Worm (Caenorhabditis elegans) whole organism, L1 larva: ENCODE measurements around the gene nlp-53.

Source experiments
- C04F5.9 ChIP-seq: sonication (generic microtip); optimal IDR thresholded peaks from 2 replicates; lab custom pipeline; 2016; ENCODE audit warnings: missing genetic modification characterization, missing compliant biosample characterization
- C34B4.2 ChIP-seq: sonication (generic microtip); optimal IDR thresholded peaks from 2 replicates; lab custom pipeline; 2017; ENCODE audit warnings: mild to moderate bottlenecking, missing genetic modification characterization, missing compliant biosample characterization
- alr-1 ChIP-seq: fragments of 200-800 bp; sonication (Bioruptor generic); optimal IDR thresholded peaks from 2 replicates; lab custom pipeline; 2018; ENCODE audit warnings: borderline replicate concordance, mild to moderate bottlenecking, missing genetic modification characterization, missing compliant biosample characterization
- ceh-8 ChIP-seq: fragments of 200-800 bp; sonication (Bioruptor generic); optimal IDR thresholded peaks from 2 replicates; lab custom pipeline; 2018; ENCODE audit warnings: mild to moderate bottlenecking, missing genetic modification characterization, moderate library complexity, missing compliant biosample characterization
- dsc-1 ChIP-seq: sonication (generic microtip); optimal IDR thresholded peaks from 2 replicates; lab custom pipeline; 2016; ENCODE audit warnings: mild to moderate bottlenecking, missing genetic modification characterization, missing compliant biosample characterization
- efl-1 ChIP-seq, 4 experiments: fragments of 150-350 bp; optimal IDR thresholded peaks in 3 of 4; peaks in 1 of 4; 1 replicate in 1 of 4; 2 replicates in 3 of 4; lab custom pipeline; 2014; ENCODE audit warnings: missing biosample characterization in 2 of 4, missing genetic modification characterization in 2 of 4, missing genetic modification reagents in 2 of 4
- egl-13 ChIP-seq: sonication (generic microtip); optimal IDR thresholded peaks from 2 replicates; lab custom pipeline; 2016; ENCODE audit warnings: missing genotype, missing genetic modification reagents, missing genetic modification characterization, missing compliant biosample characterization
- elt-3 ChIP-seq, 6 experiments: fragments of 150-350 bp in 1 of 6; sonication (generic microtip); optimal IDR thresholded peaks; 2 replicates each; lab custom pipeline; 2017 to 2018; ENCODE audit warnings: missing biosample characterization in 6 of 6, missing genetic modification characterization in 6 of 6, inconsistent platforms in 1 of 6
- fkh-4 ChIP-seq: sonication (generic microtip); optimal IDR thresholded peaks from 2 replicates; lab custom pipeline; 2016; ENCODE audit warnings: missing compliant biosample characterization, missing genetic modification characterization, borderline replicate concordance
- fkh-8 ChIP-seq: sonication (generic microtip); optimal IDR thresholded peaks from 2 replicates; lab custom pipeline; 2016; ENCODE audit warnings: mild to moderate bottlenecking, missing genetic modification characterization, missing compliant biosample characterization
- fos-1 ChIP-seq: fragments of 150-350 bp; optimal IDR thresholded peaks from 2 replicates; lab custom pipeline; 2014; ENCODE audit warnings: missing biosample characterization, missing genetic modification characterization
- isw-1 ChIP-seq: fragments of 200-800 bp; sonication (Bioruptor generic); IDR thresholded peaks from 2 replicates; pipeline ENCODE4 v1.3.6; 2022; ENCODE audit warnings: missing genetic modification characterization, missing compliant biosample characterization
- jun-1 ChIP-seq: fragments of 150-350 bp; optimal IDR thresholded peaks from 2 replicates; lab custom pipeline; 2014; ENCODE audit warnings: missing biosample characterization, missing genetic modification reagents, missing genetic modification characterization
- lin-14 ChIP-seq: fragments of 200-800 bp; sonication (Bioruptor generic); optimal IDR thresholded peaks from 2 replicates; lab custom pipeline; 2018; ENCODE audit warnings: mild to moderate bottlenecking, missing genetic modification characterization, moderate library complexity, missing compliant biosample characterization
- lin-35 ChIP-seq, 2 experiments: fragments of 150-350 bp; optimal IDR thresholded peaks; 2 replicates each; lab custom pipeline; 2014; ENCODE audit warnings: missing biosample characterization in 2 of 2, missing genetic modification characterization in 2 of 2, missing genetic modification reagents in 2 of 2
- mab-9 ChIP-seq: fragments of 200-800 bp; sonication (Bioruptor generic); IDR thresholded peaks from 2 replicates; pipeline ENCODE4 v1.3.6; 2022; ENCODE audit warnings: missing genetic modification reagents, missing genetic modification characterization, missing compliant biosample characterization
- mdl-1 ChIP-seq, 2 experiments: fragments of 150-350 bp; optimal IDR thresholded peaks; 2 replicates each; lab custom pipeline; 2014 to 2017; ENCODE audit warnings: missing biosample characterization in 2 of 2, missing genetic modification characterization in 2 of 2, inconsistent platforms in 1 of 2
- mep-1 ChIP-seq: fragments of 150-350 bp; optimal IDR thresholded peaks from 2 replicates; lab custom pipeline; 2014; ENCODE audit warnings: missing biosample characterization, missing genetic modification characterization
- nhr-12 ChIP-seq: sonication (generic microtip); optimal IDR thresholded peaks from 2 replicates; lab custom pipeline; 2017; ENCODE audit warnings: missing biosample characterization, missing genetic modification characterization
- nhr-19 ChIP-seq: fragments of 200-800 bp; sonication (Bioruptor generic); conservative IDR thresholded peaks from 2 replicates; pipeline ENCODE4 v1.3.6; 2022; ENCODE audit warnings: missing genetic modification characterization, missing compliant biosample characterization
- nhr-237 ChIP-seq: fragments of 150-350 bp; optimal IDR thresholded peaks from 2 replicates; lab custom pipeline; 2014; ENCODE audit warnings: missing biosample characterization, missing genetic modification characterization
- nhr-28 ChIP-seq: fragments of 150-350 bp; optimal IDR thresholded peaks from 2 replicates; lab custom pipeline; 2014; ENCODE audit warnings: missing biosample characterization, missing genetic modification characterization
- nhr-47 ChIP-seq: sonication (generic microtip); optimal IDR thresholded peaks from 2 replicates; lab custom pipeline; 2016; ENCODE audit warnings: mild to moderate bottlenecking, missing genetic modification characterization, moderate library complexity, missing compliant biosample characterization
- nhr-77 ChIP-seq: fragments of 150-350 bp; optimal IDR thresholded peaks from 2 replicates; lab custom pipeline; 2014; ENCODE audit warnings: missing biosample characterization, missing genetic modification characterization
- nhr-84 ChIP-seq: sonication (generic microtip); optimal IDR thresholded peaks from 2 replicates; lab custom pipeline; 2017; ENCODE audit warnings: missing biosample characterization, missing genetic modification characterization
- nhr-85 ChIP-seq: sonication (generic microtip); peaks from one replicate; lab custom pipeline; 2016; ENCODE audit warnings: missing genetic modification characterization, inconsistent platforms, missing compliant biosample characterization
- pax-3 ChIP-seq: fragments of 200-800 bp; sonication (Bioruptor generic); optimal IDR thresholded peaks from 2 replicates; lab custom pipeline; 2018; ENCODE audit warnings: mild to moderate bottlenecking, missing genetic modification characterization, moderate library complexity, missing compliant biosample characterization
- pqm-1 ChIP-seq: sonication (generic microtip); optimal IDR thresholded peaks from 3 replicates; lab custom pipeline; 2017; ENCODE audit warnings: missing biosample characterization, missing genetic modification characterization
- sox-4 ChIP-seq: sonication (generic microtip); optimal IDR thresholded peaks from 2 replicates; lab custom pipeline; 2016; ENCODE audit warnings: missing genetic modification characterization, missing compliant biosample characterization
- sptf-1 ChIP-seq: fragments of 150-350 bp; optimal IDR thresholded peaks from 2 replicates; lab custom pipeline; 2014; ENCODE audit warnings: missing biosample characterization, missing genetic modification characterization
- tbx-2 ChIP-seq: sonication (generic microtip); optimal IDR thresholded peaks from 2 replicates; lab custom pipeline; 2016; ENCODE audit warnings: missing genetic modification characterization, missing compliant biosample characterization
- unc-30 ChIP-seq: sonication (generic microtip); optimal IDR thresholded peaks from 2 replicates; lab custom pipeline; 2017; ENCODE audit warnings: missing biosample characterization, missing genetic modification characterization
- unc-62 ChIP-seq: fragments of 150-350 bp; optimal IDR thresholded peaks from 2 replicates; lab custom pipeline; 2014; ENCODE audit warnings: missing biosample characterization, missing genetic modification reagents, missing genetic modification characterization
- zip-4 ChIP-seq: fragments of 200-800 bp; sonication (Bioruptor generic); optimal IDR thresholded peaks from 2 replicates; lab custom pipeline; 2018; ENCODE audit warnings: mild to moderate bottlenecking, missing genetic modification characterization, moderate library complexity, missing compliant biosample characterization

nlp-53 gene

DNA sequence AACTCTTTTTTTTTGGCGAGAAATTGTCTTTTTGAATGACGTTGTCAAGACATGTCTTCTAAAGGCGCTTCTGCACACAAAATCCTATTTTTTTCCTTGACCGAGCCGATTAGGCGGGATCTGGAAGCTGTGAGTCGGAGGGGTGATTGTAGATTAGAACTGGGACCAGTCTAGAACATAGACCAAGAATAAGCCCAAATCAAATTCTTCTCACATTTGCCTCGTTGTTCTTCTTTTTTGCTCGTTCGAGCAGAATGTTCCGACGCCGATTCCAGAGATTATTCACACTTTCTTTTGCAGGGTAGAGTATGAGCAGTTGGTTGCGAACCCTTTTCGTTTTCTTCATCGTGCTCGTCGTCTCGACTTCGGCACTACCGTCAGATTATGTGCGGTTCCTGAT lies at the start of gene nlp-53:
TSS of gene nlp-53 (plus strand) at position 301 of the 400 bp plus-strand sequence.
- TF ChIP-seq nhr-85 (tag; lab: Kevin White, UChicago): peak; percentile 36
- TF ChIP-seq sptf-1 (tag; lab: Kevin White, UChicago): no peak

DNA sequence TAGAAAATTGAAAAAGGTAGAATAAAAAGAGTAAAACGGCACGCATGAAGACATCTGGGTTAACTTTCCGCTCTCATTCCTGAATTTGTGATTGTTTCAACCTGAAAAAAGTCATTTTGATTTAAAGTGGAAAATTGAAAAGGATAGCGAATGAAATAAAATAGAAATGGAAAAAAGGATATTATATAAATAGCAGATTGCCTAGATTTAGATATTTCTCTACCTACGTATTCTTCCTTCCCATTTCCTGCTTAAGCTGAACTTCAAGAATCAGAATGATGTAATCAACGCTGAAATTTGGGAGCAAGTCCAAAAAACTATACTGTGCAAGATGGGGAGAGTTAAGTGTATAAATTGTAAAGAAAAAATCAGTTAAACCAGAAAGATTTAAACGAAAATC lies 48.8 kb upstream of the nlp-53 start, which contains the start of gene R01E6.7:
TSS of gene R01E6.7 (minus strand) at position 101 of the 400 bp plus-strand sequence.
- TF ChIP-seq C04F5.9 (no peak), egl-13 (no peak), nhr-12 (tag; lab: Kevin White, UChicago) (no peak), nhr-237 (tag; lab: Kevin White, UChicago) (no peak), elt-3 (tag; optimal IDR thresholded peaks at IDR 0.05; lab: Kevin White, UChicago) (no peak), fos-1 (tag; lab: Kevin White, UChicago) (no peak), nhr-77 (tag; lab: Kevin White, UChicago) (no peak), nhr-84 (no peak), zip-4 (GFP tag; lab: Kevin White, UChicago) (no peak), lin-35 (GFP tag; optimal IDR thresholded peaks at IDR 0.05; lab: Kevin White, UChicago) (no peak), pax-3 (tag; lab: Kevin White, UChicago) (no peak), isw-1 (GFP tag; lab: Robert Waterston, UW) (no peak), ceh-8 (GFP tag; lab: Kevin White, UChicago) (no peak)

DNA sequence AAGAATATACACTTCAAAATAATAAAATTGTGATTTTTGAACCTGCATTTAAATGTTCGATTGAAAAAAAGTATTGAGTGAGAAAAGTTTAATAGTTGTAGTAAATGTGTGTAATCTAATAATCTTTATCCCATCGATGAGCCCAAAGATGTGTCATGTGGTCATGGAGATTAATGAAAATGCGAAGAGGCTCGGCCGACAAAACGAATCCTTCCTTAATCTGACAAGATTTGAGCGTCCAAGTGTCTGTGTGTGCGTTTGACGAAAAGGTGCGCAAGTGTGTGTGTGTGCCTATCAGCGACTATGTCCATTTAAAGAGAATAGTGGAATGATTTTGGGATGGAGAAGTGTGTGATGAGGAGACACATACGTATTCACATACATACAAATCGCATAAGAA lies 44.6 kb upstream of the nlp-53 start:
- TF ChIP-seq pax-3 (tag; lab: Kevin White, UChicago): peak; percentile 34
- TF ChIP-seq egl-13: peak; percentile 17
- TF ChIP-seq lin-14 (GFP tag; lab: Kevin White, UChicago): no peak
- peak; percentile 6 for TF ChIP-seq nhr-47
- TF ChIP-seq dsc-1 (tag; lab: Kevin White, UChicago): peak; percentile 92
- TF ChIP-seq fkh-8: peak; percentile 6
- peak; percentile 28 for TF ChIP-seq sox-4 (tag; lab: Kevin White, UChicago)
- no peak for TF ChIP-seq mab-9
- TF ChIP-seq nhr-19 (GFP tag; lab: Robert Waterston, UW): no peak

DNA sequence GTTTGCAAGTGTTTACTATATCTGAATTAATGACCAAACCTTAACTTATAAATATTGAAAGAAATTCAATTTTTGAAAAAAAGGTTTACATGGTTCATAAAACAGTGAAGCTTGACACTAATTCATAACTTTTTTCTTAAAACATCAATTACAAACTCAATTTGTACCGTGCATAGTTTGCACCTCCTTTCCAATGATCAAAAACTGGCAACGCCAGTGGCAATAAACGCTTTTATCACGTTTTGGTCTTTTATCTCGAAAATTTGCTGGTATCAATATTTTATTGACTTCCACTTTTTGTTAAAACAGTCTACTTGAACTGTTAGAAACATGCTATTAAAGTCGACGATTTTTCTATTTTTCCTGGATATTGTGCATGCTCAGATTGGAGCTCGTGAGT lies 40.2 kb upstream of the nlp-53 start, which contains the start of gene F54B11.11:
TSS of gene F54B11.11 (plus strand) at position 301 of the 400 bp plus-strand sequence.
- no peak for TF ChIP-seq unc-30 (tag; lab: Kevin White, UChicago)
- peak; percentile 33 for TF ChIP-seq nhr-85 (tag; lab: Kevin White, UChicago)

DNA sequence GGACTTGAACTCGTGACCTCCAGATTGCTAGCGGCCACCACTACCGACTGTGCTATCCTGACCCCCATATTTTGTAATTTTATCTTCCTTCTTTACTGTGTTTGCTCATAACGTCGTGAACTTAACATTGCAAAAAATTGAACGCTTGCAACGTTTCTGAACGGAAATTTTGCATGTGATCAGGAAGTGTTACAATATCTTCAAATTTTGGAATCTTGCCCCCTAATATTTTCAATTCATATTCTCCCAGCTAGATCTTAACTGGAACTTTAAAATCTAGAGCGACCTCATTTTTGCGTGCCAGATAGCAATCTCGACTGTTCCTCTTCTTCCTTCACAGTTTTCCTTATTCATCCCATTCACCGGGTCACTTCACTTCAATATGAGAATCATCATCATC lies 36.9 kb upstream of the nlp-53 start, which contains the start of gene F54B11.10:
TSS of gene F54B11.10 (plus strand) at position 301 of the 400 bp plus-strand sequence.
- TF ChIP-seq mep-1 (tag; lab: Kevin White, UChicago) (no peak), fkh-4 (tag; lab: Kevin White, UChicago) (no peak), C34B4.2 (tag; lab: Kevin White, UChicago) (no peak), jun-1 (no peak), tbx-2 (no peak), mdl-1 (tag; optimal IDR thresholded peaks at IDR 0.05; lab: Kevin White, UChicago) (no peak), nhr-28 (tag; lab: Kevin White, UChicago) (no peak), unc-62 (GFP tag; lab: Kevin White, UChicago) (no peak), efl-1 (optimal IDR thresholded peaks at IDR 0.05; lab: Kevin White, UChicago) (no peak), efl-1 (GFP tag; optimal IDR thresholded peaks at IDR 0.05 in 1 of 2; lab: Kevin White, UChicago) (no peak), ceh-8 (GFP tag; lab: Kevin White, UChicago) (no peak), alr-1 (tag; lab: Kevin White, UChicago) (no peak), pqm-1 (no peak), fkh-8 (no peak)
